Fruit fly (Drosophila melanogaster) ovary, adult (tissue): ENCODE data around the gene CG14013.

ENCODE experiments used
- CG17801 ChIP-seq: fragments of 200-800 bp; optimal IDR thresholded peaks from 2 replicates; lab custom pipeline; 2019; ENCODE audit warnings: missing biosample characterization, mild to moderate bottlenecking, missing genetic modification characterization, moderate library complexity; ENCODE audit not compliant: partially characterized antibody

The CG14013 gene

dm6 chr2L:5507082-5507481, 46.6 kb downstream of the CG14013 start:
- no peak for TF ChIP-seq CG17801 (GFP tag; lab: Kevin White, UChicago)

dm6 chr2L:5505130-5505529, 48.5 kb downstream of the CG14013 start:
- TF ChIP-seq CG17801 (GFP tag; lab: Kevin White, UChicago): no peak

- TF ChIP-seq CG17801 (GFP tag; lab: Kevin White, UChicago): no peak
Measured at dm6 chr2L:5502868-5503267, 50.8 kb downstream of the CG14013 start.
